Worm (Caenorhabditis elegans): ENCODE results near the gene flp-21.

- TF ChIP-seq snpc-4 (GFP tag; optimal IDR thresholded peaks at IDR 0.05) (no peak), snpc-4 (tag; optimal IDR thresholded peaks at IDR 0.05) (no peak), ama-1 (optimal IDR thresholded peaks at IDR 0.05) (no peak), ama-1 (GFP tag; optimal IDR thresholded peaks at IDR 0.05) (no peak), dox-1 (GFP tag; IDR thresholded peaks at IDR 0.05) (no peak), unc-62 (GFP tag; optimal IDR thresholded peaks at IDR 0.05) (no peak), Y79H2A.3 (GFP tag; conservative IDR thresholded peaks at IDR 0.05) (no peak), unc-130 (GFP tag; optimal IDR thresholded peaks at IDR 0.05) (no peak), madf-3 (GFP tag; IDR thresholded peaks at IDR 0.05) (no peak), mes-4 (tag; optimal IDR thresholded peaks at IDR 0.05) (no peak)
Measured at ce11 chrV:7773647-7774046, 19.5 kb upstream of the flp-21 start.

All from whole organism, young adult.